Worm (Caenorhabditis elegans) whole organism, midembryonic: ENCODE data around the gene C23H5.12.

Experiments used
- cog-1 ChIP-seq: sonication (generic microtip); optimal IDR thresholded peaks from 2 replicates; lab custom pipeline; 2016; ENCODE audit warnings: missing genetic modification characterization, missing compliant biosample characterization
- flt-1 ChIP-seq: fragments of 200-800 bp; sonication (Bioruptor generic); IDR thresholded peaks from 2 replicates; pipeline ENCODE4 v1.3.6; 2022; ENCODE audit warnings: missing genetic modification characterization, missing compliant biosample characterization
- klf-2 ChIP-seq: fragments of 200-800 bp; sonication (Bioruptor generic); conservative IDR thresholded peaks from 2 replicates; pipeline ENCODE4 v1.3.6; 2022; ENCODE audit warnings: missing genetic modification reagents, missing genetic modification characterization, missing compliant biosample characterization
- med-1 ChIP-seq: sonication (generic microtip); optimal IDR thresholded peaks from 2 replicates; lab custom pipeline; 2017; ENCODE audit warnings: missing genetic modification characterization, mild to moderate bottlenecking, missing compliant biosample characterization, antibody characterized with exemption, missing genetic modification reagents; ENCODE audit not compliant: insufficient read depth
- ref-1 ChIP-seq: fragments of 200-800 bp; sonication (Bioruptor generic); conservative IDR thresholded peaks from 2 replicates; pipeline ENCODE4 v1.3.6; 2022; ENCODE audit warnings: missing genetic modification reagents, missing genetic modification characterization, missing compliant biosample characterization
- tab-1 ChIP-seq: fragments of 200-800 bp; sonication (Bioruptor generic); IDR thresholded peaks from 2 replicates; pipeline ENCODE4 v1.3.6; 2022; ENCODE audit warnings: missing genetic modification characterization, missing compliant biosample characterization
- ztf-23 ChIP-seq: fragments of 200-800 bp; sonication (Bioruptor generic); IDR thresholded peaks from 2 replicates; pipeline ENCODE4 v1.3.6; 2022; ENCODE audit warnings: missing genetic modification reagents, missing genetic modification characterization, missing compliant biosample characterization
- ztf-29 ChIP-seq: fragments of 200-800 bp; sonication (Bioruptor generic); IDR thresholded peaks from 2 replicates; pipeline ENCODE4 v1.3.6; 2022; ENCODE audit warnings: missing genetic modification reagents, missing genetic modification characterization, missing compliant biosample characterization

DNA sequence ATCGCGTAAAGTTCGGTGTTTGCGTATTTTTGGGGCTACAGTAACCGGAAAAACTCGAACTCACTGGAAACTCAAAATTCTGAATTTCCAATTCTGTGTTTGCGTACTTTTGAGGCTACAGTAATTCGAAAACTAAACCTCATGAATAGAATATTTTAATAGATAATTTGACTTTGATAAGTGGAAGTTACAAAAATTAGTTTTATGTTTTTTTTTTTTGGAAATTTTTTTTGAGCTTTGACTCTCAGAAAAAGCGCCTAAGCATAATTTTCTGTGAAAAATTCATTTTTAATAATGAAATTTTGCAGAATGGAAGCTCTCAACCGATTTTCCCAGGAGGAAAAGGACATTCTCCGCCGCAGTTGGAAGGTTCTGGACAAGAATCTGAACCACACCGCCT, 10.8 kb upstream of the C23H5.12 start, which contains the start of gene glb-7:
- TF ChIP-seq flt-1 (GFP tag; lab: Robert Waterston, UW) (no peak), ztf-29 (GFP tag; lab: Robert Waterston, UW) (no peak), ref-1 (GFP tag; lab: Robert Waterston, UW) (no peak), tab-1 (GFP tag; lab: Robert Waterston, UW) (no peak), med-1 (no peak), klf-2 (no peak), cog-1 (tag; lab: Kevin White, UChicago) (no peak), ztf-23 (GFP tag; lab: Robert Waterston, UW) (no peak)
